Fruit fly (Drosophila melanogaster): ENCODE results near the gene hiw.

hiw gene

DNA sequence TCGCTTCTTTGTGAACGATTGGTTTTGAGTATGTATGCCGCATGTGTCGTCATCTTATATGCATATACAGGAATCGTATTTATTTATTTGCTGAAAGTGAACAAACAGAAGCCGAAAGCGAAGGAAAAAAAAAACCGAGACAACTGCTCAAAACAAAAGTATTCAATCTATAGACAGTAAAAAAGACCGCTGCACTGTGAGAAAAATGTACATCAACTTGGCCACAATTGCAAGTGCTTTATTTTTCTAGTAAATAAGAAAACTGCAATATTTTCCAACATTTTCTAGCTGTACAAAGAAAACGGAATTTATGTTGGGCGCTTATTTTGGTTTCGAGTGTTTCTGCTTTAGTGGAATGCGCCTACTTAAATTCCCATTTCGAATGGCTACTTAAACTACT is 36.3 kb downstream of the hiw start (continued):
- TF ChIP-seq dpn (GFP tag; optimal IDR thresholded peaks at IDR 0.05) = peak in 1 of 2 experiments; percentile 8
- TF ChIP-seq HLH4C (GFP tag; IDR thresholded peaks at IDR 0.05; ENCODE audit: partially characterized antibody) = no peak
- peak; percentile 24 for TF ChIP-seq CG30403 (GFP tag; optimal IDR thresholded peaks at IDR 0.05)
- TF ChIP-seq CG10366 (GFP tag; IDR thresholded peaks at IDR 0.05) = no peak
- 0 out of 2 replicates have a peak, but pooled peaks have one; percentile 27 for TF ChIP-seq sisA (GFP tag; IDR thresholded peaks at IDR 0.05)
- no peak for TF ChIP-seq odd (GFP tag; optimal IDR thresholded peaks at IDR 0.05)
- TF ChIP-seq zfh1 (GFP tag; IDR thresholded peaks at IDR 0.05) = 0 out of 3 replicates have a peak, but pooled peaks have one; percentile 18
- TF ChIP-seq so (GFP tag; IDR thresholded peaks at IDR 0.05) = peak; percentile 16; the same call in 1 of the 3 replicates
- no peak for TF ChIP-seq ERR (GFP tag; optimal IDR thresholded peaks at IDR 0.05)
- TF ChIP-seq row (GFP tag; IDR thresholded peaks at IDR 0.05) = peak; percentile 26; the same call in 2 of the 3 replicates
- no peak for TF ChIP-seq pan (optimal IDR thresholded peaks at IDR 0.05)
- TF ChIP-seq pan (GFP tag; optimal IDR thresholded peaks at IDR 0.05 in 1 of 2, IDR thresholded peaks at IDR 0.05 in 1 of 2) = peak in 1 of 2 experiments; percentile 36
- no peak for TF ChIP-seq CG15514 (GFP tag; optimal IDR thresholded peaks at IDR 0.05)
- TF ChIP-seq CG9727 (GFP tag; optimal IDR thresholded peaks at IDR 0.05) = peak; percentile 1
- TF ChIP-seq CG6254 (GFP tag; optimal IDR thresholded peaks at IDR 0.05) = no peak
- TF ChIP-seq sr (GFP tag; IDR thresholded peaks at IDR 0.05) = no peak
- peak in 1 of 2 experiments; percentile 4 for TF ChIP-seq Pdp1 (GFP tag; optimal IDR thresholded peaks at IDR 0.05)
- TF ChIP-seq CG12744 (GFP tag; optimal IDR thresholded peaks at IDR 0.05) = no peak
- no peak for TF ChIP-seq CG4617 (GFP tag; optimal IDR thresholded peaks at IDR 0.05; ENCODE audit: borderline replicate concordance)
- no peak for TF ChIP-seq CG2199 (GFP tag; IDR thresholded peaks at IDR 0.05)
- no peak for TF ChIP-seq Kr (GFP tag; optimal IDR thresholded peaks at IDR 0.05)
- TF ChIP-seq CG17829 (tag; optimal IDR thresholded peaks at IDR 0.05) = no peak
- TF ChIP-seq CG11093 (GFP tag; IDR thresholded peaks at IDR 0.05) = no peak
- no peak for TF ChIP-seq CG2116 (GFP tag; optimal IDR thresholded peaks at IDR 0.05)
- TF ChIP-seq HLH3B (GFP tag; IDR thresholded peaks at IDR 0.05) = no peak
- no peak for TF ChIP-seq Tbp (GFP tag; optimal IDR thresholded peaks at IDR 0.05)
- peak; percentile 23 for TF ChIP-seq Xbp1 (GFP tag; optimal IDR thresholded peaks at IDR 0.05)
- no peak for TF ChIP-seq schlank (tag; optimal IDR thresholded peaks at IDR 0.05)

DNA sequence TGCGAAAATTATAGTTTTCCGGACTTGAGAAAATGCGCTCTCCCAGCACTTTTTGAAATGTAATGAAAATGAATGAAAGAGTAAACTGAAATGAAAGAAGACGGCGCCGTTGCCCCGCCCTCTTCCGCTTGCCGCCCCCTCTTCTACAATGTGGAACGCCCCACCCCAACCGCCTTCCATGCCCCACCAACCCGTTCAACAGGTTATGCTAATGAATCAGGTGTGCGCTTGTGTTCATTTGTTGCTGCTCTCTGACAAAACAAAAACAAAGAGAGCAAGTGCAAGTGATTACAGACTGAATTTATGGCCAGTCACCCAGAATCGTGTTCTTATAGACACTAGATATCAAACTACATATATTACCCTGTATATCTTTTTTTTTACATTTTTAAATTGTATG is 37.5 kb downstream of the hiw start:
- TF ChIP-seq CG5953 (GFP tag; IDR thresholded peaks at IDR 0.05) (no peak), CG10209 (GFP tag; optimal IDR thresholded peaks at IDR 0.05) (no peak), crol (GFP tag; IDR thresholded peaks at IDR 0.05) (peak; percentile 93), CG10274 (GFP tag; optimal IDR thresholded peaks at IDR 0.05) (no peak), sd (tag; optimal IDR thresholded peaks at IDR 0.05) (peak; percentile 9), CG2712 (tag; optimal IDR thresholded peaks at IDR 0.05) (no peak), nom (GFP tag; optimal IDR thresholded peaks at IDR 0.05) (peak; percentile 40), hkb (optimal IDR thresholded peaks at IDR 0.05) (no peak), hkb (GFP tag; IDR thresholded peaks at IDR 0.05) (no peak), Blimp-1 (GFP tag; optimal IDR thresholded peaks at IDR 0.05) (peak; percentile 52), cato (GFP tag; optimal IDR thresholded peaks at IDR 0.05; ENCODE audit: borderline replicate concordance) (no peak), Kr (GFP tag; optimal IDR thresholded peaks at IDR 0.05) (no peak), Scr (GFP tag; IDR thresholded peaks at IDR 0.05; ENCODE audit: partially characterized antibody) (no peak), CG10267 (tag; optimal IDR thresholded peaks at IDR 0.05) (no peak), B-H2 (GFP tag; optimal IDR thresholded peaks at IDR 0.05) (no peak), dm (GFP tag; optimal IDR thresholded peaks at IDR 0.05) (no peak), chinmo (GFP tag; IDR thresholded peaks at IDR 0.05; ENCODE audit: partially characterized antibody) (0 out of 4 replicates have a peak, but pooled peaks have one; percentile 56), kay (GFP tag; optimal IDR thresholded peaks at IDR 0.05) (no peak), kni (GFP tag; optimal IDR thresholded peaks at IDR 0.05) (peak; percentile 43), jumu (GFP tag; optimal IDR thresholded peaks at IDR 0.05) (no peak), schlank (tag; optimal IDR thresholded peaks at IDR 0.05) (no peak), HmgD (GFP tag; optimal IDR thresholded peaks at IDR 0.05) (no peak), CG6175 (GFP tag; IDR thresholded peaks at IDR 0.05) (0 out of 3 replicates have a peak, but pooled peaks have one; percentile 22), fd3F (GFP tag; optimal IDR thresholded peaks at IDR 0.05) (no peak), bowl (GFP tag; IDR thresholded peaks at IDR 0.05) (no peak), CG8924 (tag; optimal IDR thresholded peaks at IDR 0.05) (peak; percentile 18)
